Worm (Caenorhabditis elegans): ENCODE measurements around the gene skr-5.

- no peak for TF ChIP-seq unc-62 (GFP tag; optimal IDR thresholded peaks at IDR 0.05)
- no peak for TF ChIP-seq lsy-2 (tag; optimal IDR thresholded peaks at IDR 0.05)
- no peak for TF ChIP-seq nhr-28 (tag; optimal IDR thresholded peaks at IDR 0.05)
- TF ChIP-seq zag-1 (tag; optimal IDR thresholded peaks at IDR 0.05): no peak
- no peak for TF ChIP-seq lir-3 (tag; optimal IDR thresholded peaks at IDR 0.05; ENCODE audit: poor library complexity)
- no peak for TF ChIP-seq elt-3 (tag; optimal IDR thresholded peaks at IDR 0.05)
These were observed 46.3 kb upstream of the skr-5 start, which contains the start of gene K10G4.5 for ce11 chrV:17301375-17301774.

Data from whole organism, L1 larva.